Worm (Caenorhabditis elegans): ENCODE data around the gene C15C7.6.

DNA sequence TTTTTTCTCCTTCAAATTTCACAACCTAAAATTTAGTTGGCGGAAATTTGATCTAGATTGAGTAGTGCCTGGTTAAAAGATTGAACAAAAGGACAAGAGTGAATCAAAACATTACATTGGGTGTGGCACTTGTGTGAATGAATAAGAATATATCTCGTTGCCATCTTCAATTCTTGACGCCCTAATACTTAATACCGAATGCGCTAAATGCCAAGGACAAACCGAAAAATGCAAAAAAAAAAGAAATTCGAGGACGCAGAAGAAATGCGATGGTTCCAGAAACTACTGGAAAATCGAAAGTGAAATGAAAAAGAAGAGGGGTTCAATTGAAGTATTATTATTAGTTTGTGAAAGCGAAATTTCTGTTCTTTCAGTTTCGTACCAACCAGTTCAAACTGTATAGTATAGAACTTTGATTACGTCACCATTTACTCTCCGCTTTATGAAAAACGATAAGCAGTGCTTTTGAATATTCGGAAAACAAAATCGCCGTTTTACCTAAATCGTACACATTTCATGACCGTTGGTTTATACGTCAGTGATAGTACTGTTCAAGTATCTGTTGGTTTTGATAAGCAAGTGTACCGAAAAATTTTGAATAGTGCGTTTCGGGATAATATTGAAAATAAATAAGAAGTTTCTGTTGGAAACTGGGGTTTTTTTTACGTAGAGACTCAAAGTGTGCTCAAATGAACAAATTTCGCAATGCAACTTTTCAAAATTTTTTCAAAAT, 15.1 kb downstream of the C15C7.6 start:
- TF ChIP-seq irx-1 (tag; optimal IDR thresholded peaks at IDR 0.05): no peak
- TF ChIP-seq unc-62 (GFP tag; optimal IDR thresholded peaks at IDR 0.05): no peak
- no peak for TF ChIP-seq snpc-4 (tag; optimal IDR thresholded peaks at IDR 0.05)
- TF ChIP-seq lin-35 (GFP tag; optimal IDR thresholded peaks at IDR 0.05): no peak
- no peak for TF ChIP-seq sup-37 (GFP tag; optimal IDR thresholded peaks at IDR 0.05)
